Worm (Caenorhabditis elegans) whole organism, L3 larva: ENCODE results near the gene gldi-7.

Experiments
- elt-2 ChIP-seq: sonication (generic microtip); optimal IDR thresholded peaks from 2 replicates; lab custom pipeline; 2016; ENCODE audit warnings: missing genetic modification reagents, mild to moderate bottlenecking, missing genetic modification characterization, missing compliant biosample characterization
- elt-3 ChIP-seq, 3 experiments: fragments of 150-350 bp in 1 of 3; sonication (generic microtip) in 2 of 3; optimal IDR thresholded peaks; 2 replicates in 2 of 3; 4 replicates in 1 of 3; lab custom pipeline; 2014 to 2017; ENCODE audit warnings: missing biosample characterization in 3 of 3, missing genetic modification characterization in 3 of 3
- lin-39 ChIP-seq: fragments of 150-350 bp; optimal IDR thresholded peaks from 2 replicates; lab custom pipeline; 2018; ENCODE audit warnings: missing biosample characterization, missing genetic modification reagents, missing genetic modification characterization
- nfya-1 ChIP-seq: sonication (generic microtip); optimal IDR thresholded peaks from 2 replicates; lab custom pipeline; 2017; ENCODE audit warnings: missing genetic modification characterization, mild to moderate bottlenecking, missing compliant biosample characterization, antibody characterized with exemption, moderate library complexity; ENCODE audit not compliant: insufficient read depth
- pqm-1 ChIP-seq: fragments of 150-350 bp; optimal IDR thresholded peaks from 2 replicates; lab custom pipeline; 2017; ENCODE audit warnings: missing biosample characterization, missing genetic modification characterization, inconsistent platforms
- skn-1 ChIP-seq: fragments of 150-350 bp; optimal IDR thresholded peaks from 2 replicates; lab custom pipeline; 2014; ENCODE audit warnings: missing biosample characterization, missing genetic modification characterization
- ztf-11 ChIP-seq: fragments of 150-350 bp; optimal IDR thresholded peaks from 2 replicates; lab custom pipeline; 2014; ENCODE audit warnings: missing biosample characterization, missing genetic modification characterization

DNA sequence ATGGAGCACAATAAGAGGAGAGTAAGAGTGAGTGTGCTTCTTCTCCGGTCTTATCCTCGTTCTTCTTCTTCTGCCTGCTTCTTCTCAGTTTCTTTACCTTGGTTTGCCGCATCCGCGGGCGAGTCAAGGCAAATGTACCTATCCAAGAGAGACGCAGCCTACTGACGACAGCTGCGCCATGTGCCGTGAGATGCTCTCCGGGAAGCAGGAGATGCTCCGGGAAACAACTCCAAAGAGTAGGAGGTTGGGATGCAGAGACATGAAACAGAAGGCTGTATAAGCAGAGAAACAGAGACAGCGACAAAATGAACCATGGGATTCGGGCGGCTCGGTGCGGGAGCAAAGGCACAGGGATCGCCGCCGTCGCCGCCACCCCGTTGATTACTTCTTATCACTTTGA, 32.0 kb downstream of the gldi-7 start:
- TF ChIP-seq skn-1 (tag; lab: Kevin White, UChicago) (no peak), elt-3 (tag; optimal IDR thresholded peaks at IDR 0.05; lab: Kevin White, UChicago) (no peak), ztf-11 (tag; lab: Kevin White, UChicago) (no peak), elt-2 (tag; lab: Kevin White, UChicago) (no peak), pqm-1 (no peak), nfya-1 (no peak), lin-39 (tag; lab: Kevin White, UChicago) (peak; percentile 18)
